Worm (Caenorhabditis elegans) whole organism, midembryonic: ENCODE data around the gene C06E1.9.

Experiments
- T22C8.4 ChIP-seq: fragments of 200-800 bp; sonication (Bioruptor generic); IDR thresholded peaks from 2 replicates; pipeline ENCODE4 v1.3.6; 2022; ENCODE audit warnings: missing genetic modification characterization, missing compliant biosample characterization
- cog-1 ChIP-seq: sonication (generic microtip); optimal IDR thresholded peaks from 2 replicates; lab custom pipeline; 2016; ENCODE audit warnings: missing genetic modification characterization, missing compliant biosample characterization
- flt-1 ChIP-seq: fragments of 200-800 bp; sonication (Bioruptor generic); IDR thresholded peaks from 2 replicates; pipeline ENCODE4 v1.3.6; 2022; ENCODE audit warnings: missing genetic modification characterization, missing compliant biosample characterization
- klf-2 ChIP-seq: fragments of 200-800 bp; sonication (Bioruptor generic); conservative IDR thresholded peaks from 2 replicates; pipeline ENCODE4 v1.3.6; 2022; ENCODE audit warnings: missing genetic modification reagents, missing genetic modification characterization, missing compliant biosample characterization
- med-1 ChIP-seq: sonication (generic microtip); optimal IDR thresholded peaks from 2 replicates; lab custom pipeline; 2017; ENCODE audit warnings: missing genetic modification characterization, mild to moderate bottlenecking, missing compliant biosample characterization, antibody characterized with exemption, missing genetic modification reagents; ENCODE audit not compliant: insufficient read depth
- ref-1 ChIP-seq: fragments of 200-800 bp; sonication (Bioruptor generic); conservative IDR thresholded peaks from 2 replicates; pipeline ENCODE4 v1.3.6; 2022; ENCODE audit warnings: missing genetic modification reagents, missing genetic modification characterization, missing compliant biosample characterization
- tab-1 ChIP-seq: fragments of 200-800 bp; sonication (Bioruptor generic); IDR thresholded peaks from 2 replicates; pipeline ENCODE4 v1.3.6; 2022; ENCODE audit warnings: missing genetic modification characterization, missing compliant biosample characterization
- ztf-23 ChIP-seq: fragments of 200-800 bp; sonication (Bioruptor generic); IDR thresholded peaks from 2 replicates; pipeline ENCODE4 v1.3.6; 2022; ENCODE audit warnings: missing genetic modification reagents, missing genetic modification characterization, missing compliant biosample characterization
- ztf-29 ChIP-seq: fragments of 200-800 bp; sonication (Bioruptor generic); IDR thresholded peaks from 2 replicates; pipeline ENCODE4 v1.3.6; 2022; ENCODE audit warnings: missing genetic modification reagents, missing genetic modification characterization, missing compliant biosample characterization

Gene C06E1.9

DNA sequence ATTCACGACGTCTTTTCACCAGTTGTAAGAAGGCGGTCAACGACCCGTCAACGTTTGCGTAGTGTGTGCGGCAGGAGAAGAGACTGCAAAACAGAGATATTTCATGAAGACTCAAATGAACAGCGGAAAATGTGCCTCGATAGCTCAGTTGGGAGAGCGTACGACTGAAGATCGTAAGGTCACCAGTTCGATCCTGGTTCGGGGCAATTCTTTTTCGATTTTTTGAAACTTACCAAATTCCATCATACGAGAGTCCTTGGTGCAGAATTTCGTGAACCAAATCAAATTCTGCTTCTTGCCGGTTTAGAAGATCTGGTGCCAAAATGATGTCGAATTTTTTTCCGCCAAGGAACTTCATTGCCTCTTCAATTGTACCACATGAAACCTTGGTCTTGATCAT lies 43.3 kb upstream of the C06E1.9 start:
- TF ChIP-seq ztf-23 (GFP tag; lab: Robert Waterston, UW), result peak; percentile 75
- TF ChIP-seq cog-1 (tag; lab: Kevin White, UChicago), result no peak
- peak; percentile 69; the same call in 1 of the 2 replicates for TF ChIP-seq klf-2
- peak; percentile 62; the same call in 1 of the 2 replicates for TF ChIP-seq ztf-29
- peak; percentile 24 for TF ChIP-seq med-1 (GFP tag; lab: Kevin White, UChicago)
- TF ChIP-seq tab-1 (GFP tag; lab: Robert Waterston, UW), result peak; percentile 79; the same call in 1 of the 2 replicates
- TF ChIP-seq flt-1, result peak; percentile 85
- peak; percentile 39; the same call in 1 of the 2 replicates for TF ChIP-seq T22C8.4 (GFP tag; lab: Robert Waterston, UW)
- TF ChIP-seq ref-1 (GFP tag; lab: Robert Waterston, UW), result peak; percentile 45; the same call in 1 of the 2 replicates

DNA sequence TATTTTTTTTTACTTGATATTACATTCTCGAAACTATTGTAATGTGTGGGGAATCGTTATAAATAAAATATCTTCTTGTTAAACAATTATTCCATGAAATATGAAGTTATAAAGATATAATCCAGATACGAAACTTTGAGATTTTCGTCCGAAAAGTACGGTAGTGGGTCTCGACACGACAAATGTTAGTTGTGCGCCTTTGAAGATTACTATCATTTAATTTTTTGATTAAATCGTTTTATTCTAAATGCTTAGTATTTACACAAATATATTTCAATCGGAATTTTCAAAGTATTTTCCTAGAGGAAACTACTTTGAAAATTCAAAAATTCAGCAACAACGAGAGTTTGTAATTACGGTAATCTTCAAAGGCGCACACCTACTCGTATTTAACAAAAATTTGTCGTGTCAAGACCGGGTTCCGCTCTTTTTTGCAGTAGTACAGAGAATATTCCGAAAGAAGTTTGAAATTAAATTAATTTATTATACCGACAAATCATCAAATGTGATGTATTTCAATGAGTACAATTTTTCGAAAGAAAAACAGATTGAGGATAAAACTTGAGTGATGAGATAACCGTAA lies 42.6 kb upstream of the C06E1.9 start:
- TF ChIP-seq cog-1 (tag; lab: Kevin White, UChicago), result no peak

DNA sequence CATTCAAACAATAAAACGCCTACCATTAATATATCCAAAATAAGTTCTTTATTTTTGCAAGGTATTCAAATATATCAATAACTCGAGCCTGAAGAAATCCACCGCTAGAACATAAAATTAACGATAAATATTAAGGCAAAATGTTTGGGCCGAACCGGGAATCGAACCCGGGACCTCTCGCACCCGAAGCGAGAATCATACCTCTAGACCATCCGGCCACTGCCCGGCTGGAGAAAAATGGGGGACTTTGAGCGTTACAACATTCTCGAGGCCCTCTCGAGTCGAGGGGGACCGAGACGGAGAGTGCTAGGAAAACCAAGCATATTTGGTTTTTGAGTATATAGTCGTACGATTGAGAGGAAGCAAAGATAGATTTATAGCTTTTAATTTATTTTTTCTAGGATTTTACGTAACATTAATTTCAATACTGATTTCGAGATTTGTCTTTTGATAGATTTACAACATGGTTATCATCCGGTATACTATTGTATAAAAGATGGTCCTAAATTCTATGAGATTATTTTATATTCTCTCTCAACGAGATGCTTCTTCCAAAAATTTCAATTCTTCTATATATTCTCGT lies 40.7 kb upstream of the C06E1.9 start, which contains the start of gene flp-23:
Gene flp-23, plus strand, starts transcription at position 533 of the 583 bp plus-strand sequence.
- TF ChIP-seq klf-2 (peak; percentile 77), cog-1 (tag; lab: Kevin White, UChicago) (peak; percentile 80), ztf-23 (GFP tag; lab: Robert Waterston, UW) (peak; percentile 87), med-1 (GFP tag; lab: Kevin White, UChicago) (peak; percentile 51), ref-1 (GFP tag; lab: Robert Waterston, UW) (peak; percentile 80), ztf-29 (peak; percentile 74), tab-1 (GFP tag; lab: Robert Waterston, UW) (peak; percentile 93), flt-1 (peak; percentile 91), T22C8.4 (GFP tag; lab: Robert Waterston, UW) (peak; percentile 74)

DNA sequence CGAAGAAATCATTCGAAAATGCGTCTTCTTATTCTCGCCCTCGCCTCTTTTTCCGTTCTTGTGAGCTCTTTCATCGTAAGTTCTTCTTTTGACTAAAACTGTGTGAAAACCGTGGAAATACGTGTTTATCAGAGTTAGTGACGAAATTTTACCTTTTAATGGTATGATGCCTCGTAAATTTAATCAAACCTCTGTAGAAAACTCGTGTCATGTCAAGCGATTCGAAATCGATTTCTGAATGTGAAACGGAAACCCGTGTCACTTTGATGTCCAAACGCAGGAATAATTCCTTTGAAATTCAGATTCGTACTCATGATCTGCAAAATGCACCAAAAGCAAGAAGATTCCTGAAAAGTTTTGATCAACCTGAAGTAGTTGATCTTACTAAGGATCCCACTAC lies 39.0 kb upstream of the C06E1.9 start, which contains the start of gene F22B7.3:
Gene F22B7.3, plus strand, starts transcription at position 301 of the 400 bp plus-strand sequence.
- no peak for TF ChIP-seq klf-2
- no peak for TF ChIP-seq ztf-29
- TF ChIP-seq cog-1 (tag; lab: Kevin White, UChicago), result no peak
- TF ChIP-seq T22C8.4 (GFP tag; lab: Robert Waterston, UW), result no peak
- TF ChIP-seq flt-1, result no peak
- no peak for TF ChIP-seq ztf-23 (GFP tag; lab: Robert Waterston, UW)
- no peak for TF ChIP-seq tab-1 (GFP tag; lab: Robert Waterston, UW)
- no peak for TF ChIP-seq med-1 (GFP tag; lab: Kevin White, UChicago)
- no peak for TF ChIP-seq ref-1 (GFP tag; lab: Robert Waterston, UW)

DNA sequence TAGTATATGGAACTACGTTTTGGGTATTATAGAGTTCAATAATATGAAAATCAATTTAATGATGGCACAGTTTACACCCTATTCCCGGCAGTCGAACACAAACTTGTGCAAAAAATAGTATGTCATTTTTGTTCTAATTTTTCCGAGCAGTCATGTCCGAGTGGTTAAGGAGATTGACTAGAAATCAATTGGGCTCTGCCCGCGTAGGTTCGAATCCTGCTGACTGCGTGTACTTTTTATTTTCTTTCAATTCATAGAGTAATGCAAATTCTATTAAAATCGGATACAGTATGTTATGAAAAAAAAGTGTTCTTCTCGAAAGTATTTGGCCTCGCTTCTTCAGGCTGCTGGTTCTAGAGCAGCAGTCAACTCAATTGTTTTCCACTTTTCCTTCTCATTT lies 36.4 kb upstream of the C06E1.9 start:
- no peak for TF ChIP-seq ztf-23 (GFP tag; lab: Robert Waterston, UW)
- TF ChIP-seq ztf-29, result no peak
- no peak for TF ChIP-seq ref-1 (GFP tag; lab: Robert Waterston, UW)
- no peak for TF ChIP-seq klf-2
- no peak for TF ChIP-seq T22C8.4 (GFP tag; lab: Robert Waterston, UW)
- TF ChIP-seq cog-1 (tag; lab: Kevin White, UChicago), result no peak

DNA sequence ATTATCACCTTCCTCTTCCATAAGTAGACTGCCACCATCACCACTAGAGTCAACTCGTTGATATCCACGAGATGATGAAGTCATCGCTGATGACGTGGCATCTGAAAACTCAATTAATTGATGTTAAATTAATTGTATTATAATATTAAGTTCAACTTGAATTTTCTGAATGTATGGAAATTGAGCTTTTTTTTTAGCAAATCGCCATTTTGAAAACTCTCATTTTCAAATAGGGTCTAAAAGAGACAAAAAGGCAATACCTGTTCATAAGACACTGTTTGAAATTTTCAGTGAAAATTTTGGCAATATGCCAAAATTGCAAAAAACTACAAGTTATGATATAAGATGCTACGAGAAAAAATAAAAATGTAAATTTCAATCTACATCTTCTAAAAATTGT lies 34.1 kb upstream of the C06E1.9 start, which contains the start of gene twk-7:
Gene twk-7, minus strand, starts transcription at position 101 of the 400 bp plus-strand sequence.
- TF ChIP-seq T22C8.4 (GFP tag; lab: Robert Waterston, UW) (no peak), klf-2 (no peak), med-1 (GFP tag; lab: Kevin White, UChicago) (no peak), ref-1 (GFP tag; lab: Robert Waterston, UW) (no peak), ztf-29 (no peak), flt-1 (no peak), tab-1 (GFP tag; lab: Robert Waterston, UW) (no peak), cog-1 (tag; lab: Kevin White, UChicago) (no peak), ztf-23 (GFP tag; lab: Robert Waterston, UW) (no peak)

DNA sequence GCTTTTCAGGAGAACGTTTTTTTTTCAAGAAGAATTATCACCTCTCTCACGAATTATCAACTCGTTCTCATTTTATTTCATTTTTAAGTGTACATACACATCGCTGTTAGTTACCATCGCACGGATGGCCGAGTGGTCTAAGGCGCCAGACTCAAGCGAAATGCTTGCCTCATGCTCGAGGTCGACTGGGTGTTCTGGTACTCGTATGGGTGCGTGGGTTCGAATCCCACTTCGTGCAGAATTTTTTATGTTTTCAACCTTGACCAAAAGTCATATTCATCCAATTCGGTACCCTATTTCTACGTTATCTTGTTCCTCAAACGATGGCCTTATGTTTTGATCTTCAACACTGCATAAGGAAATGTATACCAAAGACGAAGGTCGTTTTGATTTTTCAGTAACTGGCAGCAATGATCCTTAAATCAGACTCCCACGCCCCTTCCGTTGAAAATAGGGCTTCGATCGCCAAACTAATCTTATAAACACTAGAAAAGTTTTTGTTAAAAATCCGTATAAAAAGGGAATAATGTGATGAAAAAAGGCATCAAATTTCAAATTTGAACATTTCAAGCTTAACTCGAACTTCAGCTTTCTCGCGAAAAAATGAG lies 29.7 kb upstream of the C06E1.9 start, which contains the start of gene fip-1:
Gene fip-1, plus strand, starts transcription at position 558 of the 608 bp plus-strand sequence.
- TF ChIP-seq ztf-29 (no peak), klf-2 (no peak), tab-1 (GFP tag; lab: Robert Waterston, UW) (no peak), med-1 (GFP tag; lab: Kevin White, UChicago) (no peak), cog-1 (tag; lab: Kevin White, UChicago) (no peak), ztf-23 (GFP tag; lab: Robert Waterston, UW) (no peak), ref-1 (GFP tag; lab: Robert Waterston, UW) (no peak)

DNA sequence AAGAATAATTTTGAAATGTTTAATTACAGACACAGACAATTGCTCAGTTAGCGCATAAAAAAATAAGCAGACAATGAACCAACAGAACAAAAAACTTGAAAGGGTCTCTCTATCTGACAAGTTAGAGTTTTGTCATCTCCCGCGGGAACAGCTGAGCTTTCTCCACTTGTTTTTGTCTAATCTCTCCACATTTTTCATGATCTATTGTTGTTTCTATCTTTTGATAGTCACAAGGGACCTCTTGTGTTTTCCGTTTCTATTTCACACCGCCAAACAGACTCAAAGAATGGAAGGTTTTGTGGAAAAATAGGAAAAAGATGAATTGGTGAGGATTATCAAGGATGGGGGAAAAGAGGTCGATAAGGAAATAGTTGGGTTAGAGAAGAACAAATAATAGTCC lies 27.2 kb upstream of the C06E1.9 start:
- TF ChIP-seq ztf-23 (GFP tag; lab: Robert Waterston, UW), result no peak
- TF ChIP-seq tab-1 (GFP tag; lab: Robert Waterston, UW), result no peak
- no peak for TF ChIP-seq med-1 (GFP tag; lab: Kevin White, UChicago)
- TF ChIP-seq flt-1, result no peak
- no peak for TF ChIP-seq ztf-29
- no peak for TF ChIP-seq klf-2

DNA sequence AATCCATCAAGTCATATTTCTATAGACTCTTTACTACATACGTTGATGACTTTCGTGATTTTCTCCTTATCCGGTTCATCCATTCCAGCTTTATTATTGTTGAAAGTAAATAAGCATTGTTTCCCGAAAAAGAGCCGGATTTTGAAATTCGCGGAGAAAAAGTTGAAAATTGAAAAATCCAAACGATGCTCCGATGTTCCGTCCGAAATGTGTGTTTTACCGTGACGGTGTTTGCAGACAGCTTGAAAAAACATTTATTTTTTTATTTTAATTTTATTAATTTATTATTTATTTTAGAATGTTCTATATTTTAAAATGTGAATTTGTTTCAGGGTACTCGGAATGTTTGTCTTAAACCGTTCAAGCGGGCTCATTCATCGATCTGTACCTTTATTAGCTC lies 21.2 kb upstream of the C06E1.9 start, which contains the start of gene dnj-10:
Gene dnj-10, plus strand, starts transcription at position 333 of the 400 bp plus-strand sequence.
- TF ChIP-seq flt-1 (0 out of 2 replicates have a peak, but pooled peaks have one; percentile 48), ref-1 (GFP tag; lab: Robert Waterston, UW) (no peak)
